Worm (Caenorhabditis elegans) whole organism, young adult: ENCODE measurements around the gene frm-3.

Source experiments
- B0261.1 ChIP-seq: sonication (generic microtip); optimal IDR thresholded peaks from 2 replicates; lab custom pipeline; 2016; ENCODE audit warnings: mild to moderate bottlenecking, missing genetic modification characterization, moderate library complexity, missing compliant biosample characterization
- B0336.3 ChIP-seq: fragments of 200-800 bp; sonication (Bioruptor generic); IDR thresholded peaks from 2 replicates; pipeline ENCODE4 v1.3.6; 2022; ENCODE audit warnings: missing genetic modification characterization, missing compliant biosample characterization
- C06A6.2 ChIP-seq: fragments of 200-800 bp; sonication (Bioruptor generic); conservative IDR thresholded peaks from 2 replicates; pipeline ENCODE4 v1.3.6; 2022; ENCODE audit warnings: missing genetic modification characterization, missing compliant biosample characterization
- F37B4.10 ChIP-seq: fragments of 200-800 bp; sonication (Bioruptor generic); IDR thresholded peaks from 2 replicates; pipeline ENCODE4 v1.3.6; 2022; ENCODE audit warnings: missing genetic modification characterization, missing compliant biosample characterization
- F39B2.1 ChIP-seq: fragments of 200-800 bp; sonication (Bioruptor generic); IDR thresholded peaks from 2 replicates; pipeline ENCODE4 v1.3.6; 2022; ENCODE audit warnings: missing genetic modification reagents, missing genetic modification characterization, missing compliant biosample characterization
- F52B5.7 ChIP-seq: sonication (generic microtip); optimal IDR thresholded peaks from 2 replicates; lab custom pipeline; 2016; ENCODE audit warnings: mild to moderate bottlenecking, missing genetic modification characterization, missing compliant biosample characterization
- F55B11.4 ChIP-seq: sonication (generic microtip); optimal IDR thresholded peaks from 2 replicates; lab custom pipeline; 2016; ENCODE audit warnings: missing compliant biosample characterization, missing genetic modification characterization, borderline replicate concordance; ENCODE audit not compliant: insufficient read depth
- ZK185.1 ChIP-seq: sonication (generic microtip); optimal IDR thresholded peaks from 2 replicates; lab custom pipeline; 2016; ENCODE audit warnings: mild to moderate bottlenecking, missing genetic modification characterization, missing compliant biosample characterization; ENCODE audit not compliant: poor library complexity, severe bottlenecking
- aptf-2 ChIP-seq: fragments of 200-800 bp; sonication (Bioruptor generic); conservative IDR thresholded peaks from 2 replicates; pipeline ENCODE4 v1.3.6; 2022; ENCODE audit warnings: missing genetic modification reagents, missing genetic modification characterization, missing compliant biosample characterization
- aptf-3 ChIP-seq: fragments of 200-800 bp; sonication (Bioruptor generic); IDR thresholded peaks from 2 replicates; pipeline ENCODE4 v1.3.6; 2022; ENCODE audit warnings: missing genetic modification characterization, missing compliant biosample characterization
- attf-6 ChIP-seq: fragments of 200-800 bp; sonication (Bioruptor generic); IDR thresholded peaks from 2 replicates; pipeline ENCODE4 v1.3.6; 2022; ENCODE audit warnings: missing genetic modification reagents, missing genetic modification characterization, missing compliant biosample characterization
- bed-1 ChIP-seq: fragments of 200-800 bp; sonication (Bioruptor generic); IDR thresholded peaks from 2 replicates; pipeline ENCODE4 v1.3.6; 2022; ENCODE audit warnings: missing genetic modification reagents, missing genetic modification characterization, missing compliant biosample characterization
- ccch-3 ChIP-seq: fragments of 200-800 bp; sonication (Bioruptor generic); optimal IDR thresholded peaks from 2 replicates; lab custom pipeline; 2018; ENCODE audit warnings: mild to moderate bottlenecking, missing genetic modification characterization, missing compliant biosample characterization
- ceh-40 ChIP-seq: fragments of 200-800 bp; sonication (Bioruptor generic); IDR thresholded peaks from 2 replicates; pipeline ENCODE4 v1.3.6; 2022; ENCODE audit warnings: missing genetic modification characterization, missing compliant biosample characterization
- ceh-79 ChIP-seq: sonication (generic microtip); optimal IDR thresholded peaks from 2 replicates; lab custom pipeline; 2017; ENCODE audit warnings: mild to moderate bottlenecking, missing genetic modification characterization, missing compliant biosample characterization
- chd-7 ChIP-seq: sonication (generic microtip); optimal IDR thresholded peaks from 2 replicates; lab custom pipeline; 2016; ENCODE audit warnings: mild to moderate bottlenecking, missing genetic modification characterization, moderate library complexity, missing compliant biosample characterization
- die-1 ChIP-seq: sonication (generic microtip); optimal IDR thresholded peaks from 2 replicates; lab custom pipeline; 2016; ENCODE audit warnings: missing genotype, mild to moderate bottlenecking, missing genetic modification characterization, missing compliant biosample characterization
- dox-1 ChIP-seq: fragments of 200-800 bp; sonication (Bioruptor generic); IDR thresholded peaks from 2 replicates; pipeline ENCODE4 v1.3.6; 2022; ENCODE audit warnings: missing genetic modification reagents, missing genetic modification characterization, missing compliant biosample characterization
- dpl-1 ChIP-seq: fragments of 150-350 bp; optimal IDR thresholded peaks from 2 replicates; lab custom pipeline; 2014; ENCODE audit warnings: missing biosample characterization, missing genetic modification reagents, missing genetic modification characterization
- efl-1 ChIP-seq: fragments of 150-350 bp; optimal IDR thresholded peaks from 2 replicates; lab custom pipeline; 2014; ENCODE audit warnings: missing biosample characterization, missing genetic modification reagents, missing genetic modification characterization
- egl-44 ChIP-seq: fragments of 200-800 bp; sonication (Bioruptor generic); IDR thresholded peaks from 2 replicates; pipeline ENCODE4 v1.3.6; 2022; ENCODE audit warnings: missing genetic modification reagents, missing genetic modification characterization, missing compliant biosample characterization
- ekl-4 ChIP-seq: fragments of 200-800 bp; sonication (Bioruptor generic); IDR thresholded peaks from 2 replicates; pipeline ENCODE4 v1.3.6; 2022; ENCODE audit warnings: missing genetic modification reagents, missing genetic modification characterization, missing compliant biosample characterization
- him-1 ChIP-seq: sonication (generic microtip); optimal IDR thresholded peaks from 2 replicates; lab custom pipeline; 2016; ENCODE audit warnings: missing genotype, missing genetic modification reagents, missing genetic modification characterization, missing compliant biosample characterization
- hsf-1 ChIP-seq: fragments of 200-800 bp; sonication (Bioruptor generic); IDR thresholded peaks from 2 replicates; pipeline ENCODE4 v1.3.6; 2022; ENCODE audit warnings: missing genetic modification reagents, missing genetic modification characterization, missing compliant biosample characterization
- lag-1 ChIP-seq: fragments of 200-800 bp; sonication (Bioruptor generic); IDR thresholded peaks from 2 replicates; pipeline ENCODE4 v1.3.6; 2022; ENCODE audit warnings: missing genetic modification reagents, missing genetic modification characterization, missing compliant biosample characterization
- let-526 ChIP-seq: fragments of 200-800 bp; sonication (Bioruptor generic); IDR thresholded peaks from 2 replicates; pipeline ENCODE4 v1.3.6; 2022; ENCODE audit warnings: missing genetic modification reagents, missing genetic modification characterization, missing compliant biosample characterization
- lin-54 ChIP-seq: fragments of 200-800 bp; sonication (Bioruptor generic); optimal IDR thresholded peaks from 2 replicates; lab custom pipeline; 2018; ENCODE audit warnings: mild to moderate bottlenecking, missing genetic modification characterization, missing compliant biosample characterization
- madf-3 ChIP-seq: fragments of 200-800 bp; sonication (Bioruptor generic); IDR thresholded peaks from 2 replicates; pipeline ENCODE4 v1.3.6; 2022; ENCODE audit warnings: missing genetic modification reagents, missing genetic modification characterization, missing compliant biosample characterization
- mel-28 ChIP-seq: sonication (generic microtip); optimal IDR thresholded peaks from 2 replicates; lab custom pipeline; 2016; ENCODE audit warnings: borderline replicate concordance, mild to moderate bottlenecking, missing genetic modification characterization, missing compliant biosample characterization
- nfya-1 ChIP-seq: sonication (generic microtip); optimal IDR thresholded peaks from 2 replicates; lab custom pipeline; 2017; ENCODE audit warnings: antibody characterized with exemption, missing compliant biosample characterization, missing genetic modification characterization, borderline replicate concordance; ENCODE audit not compliant: insufficient read depth
- nfya-2 ChIP-seq: fragments of 200-800 bp; sonication (Bioruptor generic); IDR thresholded peaks from 2 replicates; pipeline ENCODE4 v1.3.6; 2022; ENCODE audit warnings: missing genetic modification reagents, missing genetic modification characterization, missing compliant biosample characterization
- nfyb-1 ChIP-seq: fragments of 200-800 bp; sonication (Bioruptor generic); IDR thresholded peaks from 2 replicates; pipeline ENCODE4 v1.3.6; 2022; ENCODE audit warnings: missing genetic modification reagents, missing genetic modification characterization, missing compliant biosample characterization
- nhr-179 ChIP-seq: sonication (generic microtip); optimal IDR thresholded peaks from 2 replicates; lab custom pipeline; 2016; ENCODE audit warnings: mild to moderate bottlenecking, missing genetic modification characterization, missing compliant biosample characterization
- nhr-90 ChIP-seq: sonication (generic microtip); optimal IDR thresholded peaks from 2 replicates; lab custom pipeline; 2016; ENCODE audit warnings: missing genotype, mild to moderate bottlenecking, missing genetic modification characterization, missing compliant biosample characterization
- rcor-1 ChIP-seq: fragments of 200-800 bp; sonication (Bioruptor generic); IDR thresholded peaks from 2 replicates; pipeline ENCODE4 v1.3.6; 2022; ENCODE audit warnings: missing genetic modification reagents, missing genetic modification characterization, missing compliant biosample characterization
- rec-8 ChIP-seq, 2 experiments: sonication (generic microtip); optimal IDR thresholded peaks; 2 replicates each; lab custom pipeline; 2016; ENCODE audit warnings: mild to moderate bottlenecking in 2 of 2, missing genetic modification characterization in 2 of 2, missing genetic modification reagents in 2 of 2, missing genotype in 2 of 2, missing biosample characterization in 1 of 2, missing compliant biosample characterization in 1 of 2, moderate library complexity in 1 of 2
- repo-1 ChIP-seq: sonication (generic microtip); optimal IDR thresholded peaks from 2 replicates; lab custom pipeline; 2017; ENCODE audit warnings: mild to moderate bottlenecking, missing genetic modification characterization, missing compliant biosample characterization
- sdz-38 ChIP-seq: sonication (generic microtip); optimal IDR thresholded peaks from 2 replicates; lab custom pipeline; 2016; ENCODE audit warnings: missing genotype, missing genetic modification characterization, missing compliant biosample characterization
- sea-2 ChIP-seq: fragments of 200-800 bp; sonication (Bioruptor generic); IDR thresholded peaks from 2 replicates; pipeline ENCODE4 v1.3.6; 2022; ENCODE audit warnings: missing genetic modification characterization, missing compliant biosample characterization
- snpc-1.1 ChIP-seq: sonication (generic microtip); optimal IDR thresholded peaks from 2 replicates; lab custom pipeline; 2017; ENCODE audit warnings: missing genetic modification characterization, mild to moderate bottlenecking, missing compliant biosample characterization, antibody characterized with exemption, moderate library complexity, missing genotype, missing genetic modification reagents; ENCODE audit not compliant: insufficient read depth
- snpc-3.4 ChIP-seq: sonication (generic microtip); optimal IDR thresholded peaks from 2 replicates; lab custom pipeline; 2017; ENCODE audit warnings: missing genetic modification characterization, mild to moderate bottlenecking, missing compliant biosample characterization, antibody characterized with exemption, moderate library complexity, missing genotype, missing genetic modification reagents
- sptf-2 ChIP-seq: fragments of 200-800 bp; sonication (Bioruptor generic); optimal IDR thresholded peaks from 2 replicates; lab custom pipeline; 2018; ENCODE audit warnings: mild to moderate bottlenecking, missing genetic modification characterization, missing compliant biosample characterization
- xnd-1 ChIP-seq: sonication (generic microtip); optimal IDR thresholded peaks from 2 replicates; lab custom pipeline; 2016; ENCODE audit warnings: missing genotype, missing genetic modification reagents, missing genetic modification characterization, missing compliant biosample characterization
- ztf-18 ChIP-seq: sonication (generic microtip); optimal IDR thresholded peaks from 2 replicates; lab custom pipeline; 2016; ENCODE audit warnings: missing genotype, mild to moderate bottlenecking, missing genetic modification characterization, missing compliant biosample characterization
- ztf-26 ChIP-seq: sonication (generic microtip); optimal IDR thresholded peaks from 2 replicates; lab custom pipeline; 2017; ENCODE audit warnings: missing genetic modification characterization, missing compliant biosample characterization
- ztf-28 ChIP-seq: fragments of 200-800 bp; sonication (Bioruptor generic); IDR thresholded peaks from 2 replicates; pipeline ENCODE4 v1.3.6; 2022; ENCODE audit warnings: missing genetic modification reagents, missing genetic modification characterization, missing compliant biosample characterization
- ztf-6 ChIP-seq: fragments of 200-800 bp; sonication (Bioruptor generic); IDR thresholded peaks from 2 replicates; pipeline ENCODE4 v1.3.6; 2022; ENCODE audit warnings: missing genetic modification reagents, missing genetic modification characterization, missing compliant biosample characterization

frm-3 gene

DNA sequence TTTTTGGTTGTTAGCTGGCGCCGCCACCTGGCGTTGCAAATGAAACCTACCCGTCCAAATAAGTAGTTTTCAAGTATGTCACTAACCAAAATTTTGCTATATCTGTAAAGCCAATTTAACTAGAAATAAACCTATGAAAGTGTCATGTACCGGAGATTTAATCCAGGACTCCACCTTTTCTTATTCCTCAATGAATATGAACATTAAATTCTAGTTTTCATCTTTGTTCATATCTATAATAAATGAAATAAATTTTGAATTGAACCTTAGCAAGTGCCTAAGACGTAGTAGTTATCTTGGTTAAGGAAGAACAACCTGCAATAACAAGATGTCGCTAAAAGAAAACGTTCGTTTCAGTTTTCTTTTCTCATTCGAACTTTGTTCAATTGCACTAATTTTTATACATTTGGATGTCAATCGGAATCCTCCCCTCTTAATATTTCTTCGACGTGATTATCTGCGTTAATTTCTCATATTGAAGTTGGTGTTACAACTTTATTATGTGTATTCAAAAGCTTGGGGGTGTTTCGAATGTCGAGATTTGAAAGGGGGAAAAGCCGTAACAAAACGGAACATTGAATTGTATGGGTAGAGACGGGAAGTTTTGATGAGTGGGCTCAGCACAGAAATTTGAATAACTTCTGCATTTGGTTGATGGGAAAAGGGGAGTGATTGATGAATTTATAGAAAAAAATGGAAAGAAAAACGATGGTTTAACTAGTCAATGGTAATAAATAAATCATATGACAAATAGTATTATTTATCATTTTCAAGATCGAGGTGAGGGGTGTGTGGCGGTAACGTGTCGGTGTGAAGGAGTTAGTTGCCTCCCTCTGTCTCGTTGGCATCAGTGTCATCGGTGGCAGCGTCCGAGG lies 31.2 kb downstream of the frm-3 start (continued):
- TF ChIP-seq nfya-2 (GFP tag; lab: Robert Waterston, UW) (0 out of 2 replicates have a peak, but pooled peaks have one; percentile 43), repo-1 (peak; percentile 90), hsf-1 (GFP tag; lab: Robert Waterston, UW) (peak; percentile 15; the same call in 1 of the 2 replicates), aptf-2 (GFP tag; lab: Robert Waterston, UW) (no peak), aptf-3 (GFP tag; lab: Robert Waterston, UW) (no peak), ekl-4 (no peak; the same call in 1 of the 2 replicates), dox-1 (GFP tag; lab: Robert Waterston, UW) (no peak), lag-1 (GFP tag; lab: Robert Waterston, UW) (no peak), egl-44 (GFP tag; lab: Robert Waterston, UW) (no peak), B0336.3 (peak; percentile 86), nfya-1 (tag; lab: Kevin White, UChicago) (no peak), ZK185.1 (tag; lab: Kevin White, UChicago) (peak; percentile 64), ztf-18 (peak; percentile 9), ztf-28 (no peak), snpc-3.4 (tag; lab: Kevin White, UChicago) (no peak), bed-1 (GFP tag; lab: Robert Waterston, UW) (no peak), sptf-2 (no peak), F52B5.7 (tag; lab: Kevin White, UChicago) (peak; percentile 82), B0261.1 (tag; lab: Kevin White, UChicago) (peak; percentile 4), F39B2.1 (GFP tag; lab: Robert Waterston, UW) (no peak), snpc-1.1 (tag; lab: Kevin White, UChicago) (no peak), xnd-1 (no peak), ztf-6 (no peak), rec-8 (tag; optimal IDR thresholded peaks at IDR 0.05; lab: Kevin White, UChicago) (no peak), nhr-90 (tag; lab: Kevin White, UChicago) (peak; percentile 27), die-1 (tag; lab: Kevin White, UChicago) (no peak), ccch-3 (GFP tag; lab: Kevin White, UChicago) (no peak), chd-7 (tag; lab: Kevin White, UChicago) (peak; percentile 23), mel-28 (tag; lab: Kevin White, UChicago) (no peak), nhr-179 (no peak), dpl-1 (no peak), madf-3 (GFP tag; lab: Robert Waterston, UW) (peak; percentile 27; the same call in 1 of the 2 replicates), sdz-38 (tag; lab: Kevin White, UChicago) (no peak), efl-1 (no peak), ceh-40 (no peak), sea-2 (GFP tag; lab: Robert Waterston, UW) (no peak), lin-54 (GFP tag; lab: Kevin White, UChicago) (peak; percentile 38), ceh-79 (tag; lab: Kevin White, UChicago) (peak; percentile 44), him-1 (tag; lab: Kevin White, UChicago) (no peak), attf-6 (GFP tag; lab: Robert Waterston, UW) (peak; percentile 40; the same call in 1 of the 2 replicates), C06A6.2 (GFP tag; lab: Robert Waterston, UW) (0 out of 2 replicates have a peak, but pooled peaks have one; percentile 53), nfyb-1 (GFP tag; lab: Robert Waterston, UW) (peak; percentile 53; the same call in 1 of the 2 replicates), F55B11.4 (tag; lab: Kevin White, UChicago) (no peak), F37B4.10 (GFP tag; lab: Robert Waterston, UW) (no peak), ztf-26 (tag; lab: Kevin White, UChicago) (peak; percentile 60), rcor-1 (GFP tag; lab: Robert Waterston, UW) (peak; percentile 11; the same call in 1 of the 2 replicates), let-526 (GFP tag; lab: Robert Waterston, UW) (no peak)
